Worm (Caenorhabditis elegans) whole organism, midembryonic: ENCODE data around the gene gid-8.

Source experiments
- T22C8.4 ChIP-seq: fragments of 200-800 bp; sonication (Bioruptor generic); IDR thresholded peaks from 2 replicates; pipeline ENCODE4 v1.3.6; 2022; ENCODE audit warnings: missing genetic modification characterization, missing compliant biosample characterization
- cog-1 ChIP-seq: sonication (generic microtip); optimal IDR thresholded peaks from 2 replicates; lab custom pipeline; 2016; ENCODE audit warnings: missing genetic modification characterization, missing compliant biosample characterization
- flt-1 ChIP-seq: fragments of 200-800 bp; sonication (Bioruptor generic); IDR thresholded peaks from 2 replicates; pipeline ENCODE4 v1.3.6; 2022; ENCODE audit warnings: missing genetic modification characterization, missing compliant biosample characterization
- klf-2 ChIP-seq: fragments of 200-800 bp; sonication (Bioruptor generic); conservative IDR thresholded peaks from 2 replicates; pipeline ENCODE4 v1.3.6; 2022; ENCODE audit warnings: missing genetic modification reagents, missing genetic modification characterization, missing compliant biosample characterization
- med-1 ChIP-seq: sonication (generic microtip); optimal IDR thresholded peaks from 2 replicates; lab custom pipeline; 2017; ENCODE audit warnings: missing genetic modification characterization, mild to moderate bottlenecking, missing compliant biosample characterization, antibody characterized with exemption, missing genetic modification reagents; ENCODE audit not compliant: insufficient read depth
- ref-1 ChIP-seq: fragments of 200-800 bp; sonication (Bioruptor generic); conservative IDR thresholded peaks from 2 replicates; pipeline ENCODE4 v1.3.6; 2022; ENCODE audit warnings: missing genetic modification reagents, missing genetic modification characterization, missing compliant biosample characterization
- tab-1 ChIP-seq: fragments of 200-800 bp; sonication (Bioruptor generic); IDR thresholded peaks from 2 replicates; pipeline ENCODE4 v1.3.6; 2022; ENCODE audit warnings: missing genetic modification characterization, missing compliant biosample characterization
- ztf-23 ChIP-seq: fragments of 200-800 bp; sonication (Bioruptor generic); IDR thresholded peaks from 2 replicates; pipeline ENCODE4 v1.3.6; 2022; ENCODE audit warnings: missing genetic modification reagents, missing genetic modification characterization, missing compliant biosample characterization
- ztf-29 ChIP-seq: fragments of 200-800 bp; sonication (Bioruptor generic); IDR thresholded peaks from 2 replicates; pipeline ENCODE4 v1.3.6; 2022; ENCODE audit warnings: missing genetic modification reagents, missing genetic modification characterization, missing compliant biosample characterization

The gid-8 gene

DNA sequence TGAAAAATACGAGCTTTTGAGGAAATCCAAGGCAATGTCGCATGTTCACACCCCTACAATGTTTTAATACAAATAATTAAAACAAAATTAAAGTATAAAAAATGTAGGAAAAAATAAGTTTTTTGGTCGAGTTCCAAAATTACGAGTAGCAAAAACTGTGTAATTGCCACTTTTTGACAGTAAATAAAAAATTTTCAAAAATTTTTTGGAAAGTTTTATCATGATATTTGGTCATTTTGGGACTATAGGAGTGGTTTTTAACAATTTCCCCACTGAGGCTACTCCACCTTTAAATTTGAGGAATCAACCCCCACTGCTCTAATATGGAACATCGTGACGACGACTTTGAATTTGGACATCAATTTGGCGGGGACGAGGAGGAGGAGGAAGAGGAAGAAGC, at the start of gene gid-8:
Gene gid-8, plus strand, starts transcription at position 301 of the 400 bp plus-strand sequence.
- TF ChIP-seq klf-2 (GFP tag; lab: Robert Waterston, UW) (no peak), ztf-29 (GFP tag; lab: Robert Waterston, UW) (no peak), cog-1 (tag; lab: Kevin White, UChicago) (no peak), tab-1 (GFP tag; lab: Robert Waterston, UW) (no peak), med-1 (GFP tag; lab: Kevin White, UChicago) (no peak), T22C8.4 (GFP tag; lab: Robert Waterston, UW) (no peak), ztf-23 (GFP tag; lab: Robert Waterston, UW) (no peak), ref-1 (GFP tag; lab: Robert Waterston, UW) (no peak), flt-1 (no peak)

DNA sequence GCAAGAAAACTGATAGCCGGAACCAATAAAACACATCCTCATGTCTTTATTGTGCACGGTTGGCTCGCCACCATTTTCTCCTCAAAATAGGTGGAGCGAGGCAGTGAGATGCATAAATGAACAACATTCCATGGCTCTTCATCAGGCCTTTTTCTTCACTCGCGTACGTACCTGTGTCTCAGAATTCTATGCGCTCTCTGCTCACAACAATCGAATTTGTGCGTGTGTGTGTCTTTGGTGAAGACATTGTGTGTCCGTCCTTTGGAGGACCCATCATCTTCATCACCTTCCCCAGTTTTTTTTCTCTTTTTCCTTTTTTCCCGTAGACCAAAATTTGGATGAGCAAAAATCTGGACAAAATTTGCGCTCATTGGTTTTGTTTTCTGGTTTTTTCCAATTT, 45.3 kb upstream of the gid-8 start:
- TF ChIP-seq T22C8.4 (GFP tag; lab: Robert Waterston, UW) (no peak), klf-2 (GFP tag; lab: Robert Waterston, UW) (no peak), ztf-23 (GFP tag; lab: Robert Waterston, UW) (no peak), flt-1 (no peak), ref-1 (GFP tag; lab: Robert Waterston, UW) (no peak), cog-1 (tag; lab: Kevin White, UChicago) (no peak), tab-1 (GFP tag; lab: Robert Waterston, UW) (no peak), med-1 (GFP tag; lab: Kevin White, UChicago) (no peak)

DNA sequence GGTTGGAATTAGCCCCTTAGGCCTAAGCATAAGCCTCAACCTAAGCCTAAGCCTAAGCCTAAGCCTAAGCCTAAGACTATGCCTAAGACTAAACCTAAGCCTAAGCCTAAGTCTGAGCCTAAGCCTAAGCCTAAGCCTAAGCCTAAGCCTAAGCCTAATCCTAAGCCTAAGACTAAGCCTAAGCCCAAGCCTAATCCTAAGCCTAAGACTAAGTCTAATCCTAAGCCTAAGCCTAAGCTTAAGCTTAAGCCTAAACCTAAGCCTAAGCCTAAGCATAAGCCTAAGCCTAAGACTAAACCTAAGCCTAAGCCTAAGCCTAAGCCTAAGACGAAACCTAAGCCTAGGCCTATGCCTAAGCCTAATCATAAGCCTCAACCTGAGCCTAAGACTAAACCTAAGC, 44.2 kb upstream of the gid-8 start:
- TF ChIP-seq ztf-29 (GFP tag; lab: Robert Waterston, UW) (peak; percentile 65; the same call in 1 of the 2 replicates), T22C8.4 (GFP tag; lab: Robert Waterston, UW) (no peak), ref-1 (GFP tag; lab: Robert Waterston, UW) (no peak), cog-1 (tag; lab: Kevin White, UChicago) (no peak)

DNA sequence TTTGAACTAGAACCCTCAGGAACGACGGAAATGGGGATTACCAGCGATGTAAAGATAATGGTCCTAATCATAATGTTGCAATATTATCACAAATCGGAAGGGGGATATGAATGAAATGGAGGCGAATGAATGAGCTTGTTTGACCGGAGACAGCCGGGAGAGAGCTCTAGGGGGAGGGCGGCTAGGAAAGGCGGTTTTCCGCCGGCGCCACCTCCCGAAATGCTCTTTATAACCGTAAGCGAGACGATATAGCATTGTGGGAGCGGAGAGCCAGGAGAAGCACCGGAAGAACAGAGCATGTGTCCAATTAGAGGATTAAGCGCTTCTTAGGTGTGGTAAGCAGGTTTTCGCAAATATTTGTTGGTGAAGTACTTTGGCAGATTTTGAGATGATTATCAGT, 41.9 kb upstream of the gid-8 start, which contains the start of gene R12A1.3:
Gene R12A1.3, minus strand, starts transcription at position 200 of the 400 bp plus-strand sequence.
- TF ChIP-seq tab-1 (GFP tag; lab: Robert Waterston, UW) (no peak), flt-1 (no peak), ztf-29 (GFP tag; lab: Robert Waterston, UW) (no peak), ztf-23 (GFP tag; lab: Robert Waterston, UW) (no peak), klf-2 (GFP tag; lab: Robert Waterston, UW) (no peak), T22C8.4 (GFP tag; lab: Robert Waterston, UW) (no peak), ref-1 (GFP tag; lab: Robert Waterston, UW) (no peak), med-1 (GFP tag; lab: Kevin White, UChicago) (no peak), cog-1 (tag; lab: Kevin White, UChicago) (no peak)

DNA sequence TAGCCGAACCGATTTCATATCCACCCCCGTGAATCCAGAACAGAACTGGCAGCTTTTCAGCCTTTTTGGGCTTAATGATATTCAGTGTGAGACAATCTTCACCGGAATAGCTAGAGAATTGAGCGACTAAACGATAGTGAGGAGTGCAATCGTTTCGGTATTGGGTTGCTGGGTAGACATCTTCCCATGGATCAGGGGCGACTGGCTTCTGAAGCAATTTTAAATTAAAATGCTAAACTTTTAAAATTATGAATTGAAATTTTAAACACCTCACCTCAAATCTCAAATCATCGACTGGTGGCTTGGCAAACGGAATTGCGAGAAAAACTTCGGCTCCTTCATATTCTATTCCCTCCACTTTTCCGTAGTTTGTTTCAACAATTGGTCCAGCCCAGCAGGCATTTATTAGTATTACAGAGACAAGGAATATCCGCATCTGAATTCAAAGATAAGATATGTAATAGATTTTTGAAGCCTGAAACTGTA, 35.8 kb upstream of the gid-8 start, which contains the start of gene ges-1:
Gene ges-1, minus strand, starts transcription at position 436 of the 486 bp plus-strand sequence.
- no peak for TF ChIP-seq ztf-29 (GFP tag; lab: Robert Waterston, UW)
- no peak for TF ChIP-seq flt-1
- no peak for TF ChIP-seq klf-2 (GFP tag; lab: Robert Waterston, UW)
- TF ChIP-seq T22C8.4 (GFP tag; lab: Robert Waterston, UW), result no peak
- no peak for TF ChIP-seq cog-1 (tag; lab: Kevin White, UChicago)
- no peak for TF ChIP-seq tab-1 (GFP tag; lab: Robert Waterston, UW)
- TF ChIP-seq ref-1 (GFP tag; lab: Robert Waterston, UW), result no peak
- TF ChIP-seq ztf-23 (GFP tag; lab: Robert Waterston, UW), result no peak
- no peak for TF ChIP-seq med-1 (GFP tag; lab: Kevin White, UChicago)

DNA sequence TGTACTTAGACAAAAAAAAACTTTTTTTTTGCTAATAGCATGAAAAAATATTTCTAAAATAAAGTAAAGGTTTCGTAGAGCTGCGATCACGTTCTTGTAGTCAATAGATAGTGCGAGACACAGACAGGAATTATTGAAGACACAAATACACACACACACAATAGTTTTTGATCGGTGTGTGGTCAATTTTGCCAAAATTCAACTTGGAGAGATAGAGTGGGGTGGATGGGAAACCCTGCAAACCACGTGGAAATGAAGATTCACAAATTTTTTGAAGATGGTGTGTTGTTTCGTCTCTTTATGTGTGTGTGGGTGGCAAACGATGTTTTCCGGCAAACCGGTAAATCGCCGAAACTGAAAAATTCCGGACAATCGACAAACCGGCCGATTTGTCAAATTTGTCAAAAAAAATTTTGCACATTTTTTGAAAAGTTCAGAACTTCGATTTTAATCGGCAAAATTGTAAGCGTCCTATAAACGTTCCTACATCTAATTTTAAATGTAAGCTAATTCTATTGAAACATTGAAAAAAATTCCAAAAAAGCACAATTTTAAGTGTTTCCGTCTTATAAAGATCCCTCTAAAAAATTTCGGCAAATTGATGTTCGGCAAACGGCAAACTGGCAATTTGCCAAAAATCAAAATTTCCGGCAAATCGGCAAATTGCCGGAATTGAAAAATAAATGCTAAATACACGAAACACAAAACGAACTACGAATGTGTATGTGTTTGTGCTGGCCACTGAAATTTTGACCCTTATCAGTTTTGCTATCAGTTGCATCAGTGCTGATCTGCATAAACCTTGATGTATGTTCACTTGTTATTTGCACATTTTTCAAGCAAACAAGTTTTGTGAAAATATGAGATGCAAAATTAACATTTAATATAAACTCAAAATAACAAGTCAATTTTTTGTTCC, 34.8 kb upstream of the gid-8 start:
- TF ChIP-seq klf-2 (GFP tag; lab: Robert Waterston, UW), result no peak
- no peak for TF ChIP-seq ztf-23 (GFP tag; lab: Robert Waterston, UW)
- TF ChIP-seq ztf-29 (GFP tag; lab: Robert Waterston, UW), result no peak
- no peak for TF ChIP-seq flt-1
- TF ChIP-seq cog-1 (tag; lab: Kevin White, UChicago), result no peak
- no peak for TF ChIP-seq T22C8.4 (GFP tag; lab: Robert Waterston, UW)
- no peak for TF ChIP-seq med-1 (GFP tag; lab: Kevin White, UChicago)
- TF ChIP-seq tab-1 (GFP tag; lab: Robert Waterston, UW), result no peak
- TF ChIP-seq ref-1 (GFP tag; lab: Robert Waterston, UW), result no peak

DNA sequence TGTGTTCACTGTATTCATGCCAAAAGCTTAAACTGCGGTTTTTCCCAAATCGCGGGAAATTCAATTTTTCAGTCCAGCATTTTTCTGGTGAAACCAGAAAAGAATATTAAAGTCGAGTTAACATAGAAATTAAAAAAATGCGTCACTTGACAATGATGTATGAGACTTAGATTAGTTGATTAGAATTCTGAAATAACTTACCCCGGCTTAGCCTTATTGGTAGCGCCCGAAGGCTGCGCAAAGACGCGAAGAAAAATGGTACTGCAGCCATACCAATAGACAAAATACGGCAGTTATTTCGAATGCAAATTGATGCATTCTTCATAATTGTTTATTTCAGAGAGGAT, 34.2 kb upstream of the gid-8 start:
- TF ChIP-seq med-1 (GFP tag; lab: Kevin White, UChicago), result no peak
- TF ChIP-seq ref-1 (GFP tag; lab: Robert Waterston, UW), result no peak
- TF ChIP-seq tab-1 (GFP tag; lab: Robert Waterston, UW), result no peak
- TF ChIP-seq ztf-29 (GFP tag; lab: Robert Waterston, UW), result no peak
- TF ChIP-seq cog-1 (tag; lab: Kevin White, UChicago), result no peak
- TF ChIP-seq ztf-23 (GFP tag; lab: Robert Waterston, UW), result no peak
- TF ChIP-seq flt-1, result no peak
- TF ChIP-seq T22C8.4 (GFP tag; lab: Robert Waterston, UW), result no peak
- no peak for TF ChIP-seq klf-2 (GFP tag; lab: Robert Waterston, UW)

DNA sequence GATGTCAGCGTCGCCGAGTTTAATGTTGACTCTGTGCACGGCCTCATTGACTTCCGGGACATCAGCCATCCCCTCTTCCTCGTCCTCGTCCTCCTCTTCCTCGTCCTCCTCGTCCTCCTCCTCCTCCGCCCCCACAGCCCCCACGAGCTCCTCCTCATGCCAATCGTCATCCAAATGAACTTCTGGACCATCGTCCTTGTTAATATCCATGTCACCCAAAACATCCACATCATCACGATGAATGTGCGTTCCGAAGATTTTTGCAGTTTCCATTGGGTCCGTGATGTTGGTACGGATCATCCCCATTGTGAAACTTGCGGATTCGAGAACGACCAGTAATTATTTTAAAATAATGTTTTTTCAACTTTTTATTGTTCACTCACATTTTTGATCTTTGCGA, 33.1 kb upstream of the gid-8 start:
- no peak for TF ChIP-seq T22C8.4 (GFP tag; lab: Robert Waterston, UW)
- no peak for TF ChIP-seq med-1 (GFP tag; lab: Kevin White, UChicago)
- no peak for TF ChIP-seq ztf-23 (GFP tag; lab: Robert Waterston, UW)
- TF ChIP-seq flt-1, result no peak

DNA sequence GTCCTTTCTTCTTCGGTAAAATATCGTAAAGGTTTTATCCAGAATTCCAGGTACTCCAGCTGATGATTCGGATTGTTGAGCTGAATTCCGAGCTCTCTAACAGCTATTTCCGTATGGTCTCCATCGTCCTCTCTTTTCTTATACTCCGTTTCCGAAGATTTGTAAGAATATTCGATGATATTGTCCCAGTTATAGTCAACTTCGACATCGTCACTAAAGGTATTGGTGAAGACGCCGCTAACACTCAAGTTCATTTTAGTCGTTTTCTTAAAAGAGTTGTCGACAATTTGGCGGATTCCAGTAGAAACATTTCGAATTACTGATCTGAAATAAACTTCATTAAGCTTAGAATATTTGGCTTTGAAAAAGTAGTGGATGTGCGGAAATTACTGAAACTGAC, 32.4 kb upstream of the gid-8 start:
- TF ChIP-seq ref-1 (GFP tag; lab: Robert Waterston, UW) (no peak), T22C8.4 (GFP tag; lab: Robert Waterston, UW) (no peak), ztf-29 (GFP tag; lab: Robert Waterston, UW) (no peak), cog-1 (tag; lab: Kevin White, UChicago) (no peak), med-1 (GFP tag; lab: Kevin White, UChicago) (no peak), klf-2 (GFP tag; lab: Robert Waterston, UW) (no peak), tab-1 (GFP tag; lab: Robert Waterston, UW) (no peak), ztf-23 (GFP tag; lab: Robert Waterston, UW) (no peak), flt-1 (no peak)
